Worm (Caenorhabditis elegans): ENCODE measurements around the gene dao-6.

dao-6 gene

ce11 chrIII:9711163-9711562 is 24.8 kb downstream of the dao-6 start:
- TF ChIP-seq ceh-82 (tag; optimal IDR thresholded peaks at IDR 0.05) (no peak), mml-1 (tag; optimal IDR thresholded peaks at IDR 0.05) (no peak), unc-62 (GFP tag; optimal IDR thresholded peaks at IDR 0.05) (no peak), nhr-23 (tag; optimal IDR thresholded peaks at IDR 0.05) (no peak)

- TF ChIP-seq mml-1 (tag; optimal IDR thresholded peaks at IDR 0.05), result no peak
- no peak for TF ChIP-seq nhr-43 (tag; optimal IDR thresholded peaks at IDR 0.05; ENCODE audit: poor library complexity, severe bottlenecking)
- TF ChIP-seq lin-39 (tag; optimal IDR thresholded peaks at IDR 0.05), result peak; percentile 41
- TF ChIP-seq elt-2 (tag; optimal IDR thresholded peaks at IDR 0.05), result no peak
- TF ChIP-seq ceh-9 (tag; optimal IDR thresholded peaks at IDR 0.05), result no peak
- TF ChIP-seq egl-5 (tag; optimal IDR thresholded peaks at IDR 0.05), result peak; percentile 18
- no peak for TF ChIP-seq nhr-77 (tag; optimal IDR thresholded peaks at IDR 0.05)
- TF ChIP-seq sea-2 (GFP tag; optimal IDR thresholded peaks at IDR 0.05), result no peak
- no peak for TF ChIP-seq eor-1 (tag; optimal IDR thresholded peaks at IDR 0.05)
- TF ChIP-seq lin-15B (tag; optimal IDR thresholded peaks at IDR 0.05), result no peak
- no peak for TF ChIP-seq mdl-1 (tag; optimal IDR thresholded peaks at IDR 0.05)
- TF ChIP-seq fkh-2 (tag; optimal IDR thresholded peaks at IDR 0.05), result no peak
- no peak for TF ChIP-seq nhr-67 (tag; optimal IDR thresholded peaks at IDR 0.05)
- no peak for TF ChIP-seq egl-27 (tag; optimal IDR thresholded peaks at IDR 0.05)
- TF ChIP-seq R02D3.7 (tag; optimal IDR thresholded peaks at IDR 0.05), result no peak
- no peak for TF ChIP-seq tbx-2 (tag; optimal IDR thresholded peaks at IDR 0.05)
- TF ChIP-seq nhr-28 (tag; optimal IDR thresholded peaks at IDR 0.05), result no peak
Observed at ce11 chrIII:9705157-9705905, 30.7 kb downstream of the dao-6 start.

- TF ChIP-seq egl-5 (tag; optimal IDR thresholded peaks at IDR 0.05), result no peak
- TF ChIP-seq daf-12 (tag; optimal IDR thresholded peaks at IDR 0.05), result no peak
- TF ChIP-seq nfya-1 (tag; optimal IDR thresholded peaks at IDR 0.05; ENCODE audit: insufficient read depth), result peak; percentile 22
Observed at ce11 chrIII:9704606-9704938, 31.4 kb downstream of the dao-6 start.

DNA sequence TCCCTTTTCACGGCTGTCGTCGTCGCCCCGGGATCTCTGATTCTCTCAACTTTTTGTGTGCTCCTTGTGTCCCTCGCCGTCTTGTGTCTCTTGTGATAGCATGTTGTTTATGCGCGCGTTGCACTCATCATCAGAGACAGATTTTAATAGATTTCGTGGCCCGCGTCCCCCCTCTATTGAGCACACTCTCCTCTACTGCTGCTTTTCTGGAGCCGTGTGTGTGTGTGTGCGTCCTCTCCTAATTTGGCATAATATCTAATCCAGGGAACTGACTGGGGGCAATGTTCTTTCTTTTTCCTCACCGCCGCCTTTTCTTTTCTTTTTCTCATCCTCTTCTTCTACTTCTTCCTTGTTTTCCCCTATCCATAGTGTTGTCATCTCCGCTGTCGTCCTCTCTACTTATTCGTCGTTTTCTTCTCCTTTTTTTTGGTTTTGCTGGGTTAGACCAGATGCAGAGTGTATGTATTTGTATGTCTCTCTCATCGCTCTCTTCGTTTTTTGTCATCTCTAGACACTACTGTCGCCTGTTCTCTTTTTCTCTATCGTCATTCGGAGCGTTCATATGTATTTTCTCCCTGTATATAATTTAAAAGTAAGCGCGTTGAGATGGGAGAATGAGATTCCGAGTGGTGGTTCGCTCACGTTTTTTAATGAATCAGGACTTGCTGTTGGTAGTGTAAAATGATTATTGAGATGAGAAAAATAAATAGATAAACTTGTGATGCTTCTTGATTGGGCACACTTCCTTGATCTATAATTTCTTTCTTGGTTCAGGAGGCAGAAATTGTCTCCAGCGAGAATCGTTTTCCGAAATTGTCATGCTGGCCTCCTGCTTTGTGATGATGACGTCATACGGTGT is 32.0 kb downstream of the dao-6 start:
- no peak for TF ChIP-seq ceh-9 (tag; optimal IDR thresholded peaks at IDR 0.05)
- TF ChIP-seq aly-2 (tag; optimal IDR thresholded peaks at IDR 0.05), result no peak
- TF ChIP-seq R02D3.7 (tag; optimal IDR thresholded peaks at IDR 0.05), result no peak
- TF ChIP-seq daf-12 (tag; optimal IDR thresholded peaks at IDR 0.05), result no peak
- TF ChIP-seq hmg-11 (tag; optimal IDR thresholded peaks at IDR 0.05), result peak; percentile 49
- no peak for TF ChIP-seq nhr-76 (tag; optimal IDR thresholded peaks at IDR 0.05)
- peak; percentile 20 for TF ChIP-seq zag-1 (tag; optimal IDR thresholded peaks at IDR 0.05)
- TF ChIP-seq nhr-28 (tag; optimal IDR thresholded peaks at IDR 0.05), result no peak
- TF ChIP-seq ZK546.5 (tag; optimal IDR thresholded peaks at IDR 0.05), result no peak
- no peak for TF ChIP-seq fos-1 (tag; optimal IDR thresholded peaks at IDR 0.05)
- TF ChIP-seq ceh-16 (tag; optimal IDR thresholded peaks at IDR 0.05), result no peak
- TF ChIP-seq lin-15B (tag; optimal IDR thresholded peaks at IDR 0.05), result no peak
- TF ChIP-seq nhr-11 (tag; optimal IDR thresholded peaks at IDR 0.05), result no peak
- peak; percentile 40 for TF ChIP-seq tbx-2 (tag; optimal IDR thresholded peaks at IDR 0.05)
- TF ChIP-seq ama-1 (optimal IDR thresholded peaks at IDR 0.05), result peak; percentile 3
- no peak for TF ChIP-seq pqm-1 (tag; optimal IDR thresholded peaks at IDR 0.05)
- TF ChIP-seq unc-39 (tag; optimal IDR thresholded peaks at IDR 0.05), result no peak
- no peak for TF ChIP-seq ceh-28 (tag; optimal IDR thresholded peaks at IDR 0.05)
- peak; percentile 40 for TF ChIP-seq pha-4 (tag; optimal IDR thresholded peaks at IDR 0.05)
- TF ChIP-seq nhr-77 (tag; optimal IDR thresholded peaks at IDR 0.05), result no peak
- no peak for TF ChIP-seq eor-1 (tag; optimal IDR thresholded peaks at IDR 0.05)
- no peak for TF ChIP-seq nhr-67 (tag; optimal IDR thresholded peaks at IDR 0.05)
- no peak for TF ChIP-seq ztf-4 (tag; optimal IDR thresholded peaks at IDR 0.05)
- TF ChIP-seq nhr-12 (tag; optimal IDR thresholded peaks at IDR 0.05), result no peak
- TF ChIP-seq fkh-10 (GFP tag; optimal IDR thresholded peaks at IDR 0.05), result no peak
- peak; percentile 45 for TF ChIP-seq nhr-23 (tag; optimal IDR thresholded peaks at IDR 0.05)
- TF ChIP-seq jun-1 (tag; optimal IDR thresholded peaks at IDR 0.05), result peak; percentile 2
- peak; percentile 23 for TF ChIP-seq nfya-1 (tag; optimal IDR thresholded peaks at IDR 0.05; ENCODE audit: insufficient read depth)
- TF ChIP-seq lin-39 (tag; optimal IDR thresholded peaks at IDR 0.05), result peak; percentile 75
- TF ChIP-seq unc-62 (GFP tag; optimal IDR thresholded peaks at IDR 0.05), result no peak
- TF ChIP-seq elt-1 (tag; optimal IDR thresholded peaks at IDR 0.05), result no peak
- no peak for TF ChIP-seq nhr-43 (tag; optimal IDR thresholded peaks at IDR 0.05; ENCODE audit: poor library complexity, severe bottlenecking)
- no peak for TF ChIP-seq egl-5 (tag; optimal IDR thresholded peaks at IDR 0.05)
- peak; percentile 33 for TF ChIP-seq mdl-1 (tag; optimal IDR thresholded peaks at IDR 0.05)
- TF ChIP-seq ceh-82 (tag; optimal IDR thresholded peaks at IDR 0.05), result peak; percentile 37
- no peak for TF ChIP-seq elt-3 (tag; optimal IDR thresholded peaks at IDR 0.05)
- no peak for TF ChIP-seq nhr-25 (tag; optimal IDR thresholded peaks at IDR 0.05)
- TF ChIP-seq snpc-4 (tag; optimal IDR thresholded peaks at IDR 0.05), result peak; percentile 3
